Fruit fly (Drosophila melanogaster): ENCODE measurements around the gene CG34281.

dm6 chr3R:17611836-17612235 lies 851 bp upstream of the CG34281 start:
- TF ChIP-seq CG13204 (GFP tag; optimal IDR thresholded peaks at IDR 0.05), result no peak
- no peak for TF ChIP-seq fd96Ca (GFP tag; IDR thresholded peaks at IDR 0.05)
- no peak for TF ChIP-seq CG17806 (tag; optimal IDR thresholded peaks at IDR 0.05)
- no peak for TF ChIP-seq CG9948 (tag; optimal IDR thresholded peaks at IDR 0.05)
